Worm (Caenorhabditis elegans) whole organism, young adult: Measurements from ENCODE around the gene srh-281.

Experiments
- F10E7.11 ChIP-seq: sonication (generic microtip); optimal IDR thresholded peaks from 2 replicates; lab custom pipeline; 2017; ENCODE audit warnings: mild to moderate bottlenecking, missing genetic modification characterization, moderate library complexity, missing compliant biosample characterization
- F37B4.10 ChIP-seq: fragments of 200-800 bp; sonication (Bioruptor generic); IDR thresholded peaks from 2 replicates; pipeline ENCODE4 v1.3.6; 2022; ENCODE audit warnings: missing genetic modification characterization, missing compliant biosample characterization
- K11D2.4 ChIP-seq: fragments of 200-800 bp; sonication (Bioruptor generic); IDR thresholded peaks from 2 replicates; pipeline ENCODE4 v1.3.6; 2022; ENCODE audit warnings: missing genetic modification reagents, missing genetic modification characterization, missing compliant biosample characterization
- Y53F4B.3 ChIP-seq: fragments of 200-800 bp; sonication (Bioruptor generic); IDR thresholded peaks from 2 replicates; pipeline ENCODE4 v1.3.6; 2022; ENCODE audit warnings: missing genetic modification reagents, missing genetic modification characterization, missing compliant biosample characterization
- Y53G8AR.9 ChIP-seq: fragments of 200-800 bp; sonication (Bioruptor generic); conservative IDR thresholded peaks from 2 replicates; pipeline ENCODE4 v1.3.6; 2022; ENCODE audit warnings: missing genetic modification reagents, missing genetic modification characterization, missing compliant biosample characterization
- Y56A3A.18 ChIP-seq: fragments of 200-800 bp; sonication (Bioruptor generic); IDR thresholded peaks from 2 replicates; pipeline ENCODE4 v1.3.6; 2022; ENCODE audit warnings: missing genetic modification reagents, missing genetic modification characterization, missing compliant biosample characterization
- ama-1 ChIP-seq, 3 experiments: fragments of 150-350 bp in 1 of 3; sonication (generic microtip) in 2 of 3; optimal IDR thresholded peaks; 2 replicates each; lab custom pipeline; 2014 to 2018; ENCODE audit warnings: missing biosample characterization in 2 of 3, missing genetic modification characterization in 2 of 3, missing genetic modification reagents in 2 of 3
- aptf-3 ChIP-seq: fragments of 200-800 bp; sonication (Bioruptor generic); IDR thresholded peaks from 2 replicates; pipeline ENCODE4 v1.3.6; 2022; ENCODE audit warnings: missing genetic modification characterization, missing compliant biosample characterization
- ccch-3 ChIP-seq: fragments of 200-800 bp; sonication (Bioruptor generic); optimal IDR thresholded peaks from 2 replicates; lab custom pipeline; 2018; ENCODE audit warnings: mild to moderate bottlenecking, missing genetic modification characterization, missing compliant biosample characterization
- lir-1 ChIP-seq: fragments of 200-800 bp; sonication (Bioruptor generic); conservative IDR thresholded peaks from 2 replicates; pipeline ENCODE4 v1.3.6; 2022; ENCODE audit warnings: missing genetic modification reagents, missing genetic modification characterization, missing compliant biosample characterization
- lsy-27 ChIP-seq: sonication (generic microtip); optimal IDR thresholded peaks from 2 replicates; lab custom pipeline; 2017; ENCODE audit warnings: missing genetic modification characterization, mild to moderate bottlenecking, missing compliant biosample characterization, antibody characterized with exemption, missing genotype, borderline replicate concordance; ENCODE audit not compliant: insufficient read depth
- rec-8 ChIP-seq, 2 experiments: sonication (generic microtip); optimal IDR thresholded peaks; 2 replicates each; lab custom pipeline; 2016; ENCODE audit warnings: mild to moderate bottlenecking in 2 of 2, missing genetic modification characterization in 2 of 2, missing genetic modification reagents in 2 of 2, missing genotype in 2 of 2, missing biosample characterization in 1 of 2, missing compliant biosample characterization in 1 of 2, moderate library complexity in 1 of 2
- zim-3 ChIP-seq: sonication (generic microtip); optimal IDR thresholded peaks from 2 replicates; lab custom pipeline; 2017; ENCODE audit warnings: mild to moderate bottlenecking, missing genetic modification characterization, moderate library complexity, missing compliant biosample characterization

ce11 chrV:16235135-16235534 lies 44.5 kb downstream of the srh-281 start, which contains the start of gene F21H7.3:
- TF ChIP-seq F10E7.11 (tag; lab: Kevin White, UChicago) = no peak
- no peak for TF ChIP-seq rec-8 (tag; optimal IDR thresholded peaks at IDR 0.05; lab: Kevin White, UChicago)
- TF ChIP-seq aptf-3 (GFP tag; lab: Robert Waterston, UW) = no peak
- no peak for TF ChIP-seq F37B4.10 (GFP tag; lab: Robert Waterston, UW)
- TF ChIP-seq lir-1 (GFP tag; lab: Robert Waterston, UW) = no peak
- no peak for TF ChIP-seq Y56A3A.18 (GFP tag; lab: Robert Waterston, UW)
- TF ChIP-seq Y53G8AR.9 (GFP tag; lab: Robert Waterston, UW) = no peak
- TF ChIP-seq lsy-27 (tag; lab: Kevin White, UChicago) = no peak
- TF ChIP-seq ama-1 (optimal IDR thresholded peaks at IDR 0.05; lab: Kevin White, UChicago) = no peak
- no peak for TF ChIP-seq ama-1 (GFP tag; optimal IDR thresholded peaks at IDR 0.05; lab: Kevin White, UChicago)
- TF ChIP-seq Y53F4B.3 = no peak
- no peak for TF ChIP-seq K11D2.4 (GFP tag; lab: Robert Waterston, UW)
- TF ChIP-seq ccch-3 (GFP tag; lab: Kevin White, UChicago) = no peak
- TF ChIP-seq zim-3 = no peak
